Worm (Caenorhabditis elegans): ENCODE measurements around the gene F42A6.6.

- TF ChIP-seq lin-39 (tag; optimal IDR thresholded peaks at IDR 0.05) (no peak), lin-13 (GFP tag; optimal IDR thresholded peaks at IDR 0.05) (peak; percentile 13), nhr-77 (tag; optimal IDR thresholded peaks at IDR 0.05) (no peak), snpc-4 (tag; optimal IDR thresholded peaks at IDR 0.05) (no peak), ztf-4 (tag; optimal IDR thresholded peaks at IDR 0.05) (no peak)
Measured at ce11 chrIV:3336585-3336984, at the start of gene F42A6.6.

All from whole organism, L2 larva.